Worm (Caenorhabditis elegans) whole organism, mixed stage, embryonic: ENCODE data around the gene pqn-2.

ENCODE experiments used
- ceh-39 ChIP-seq: fragments of 150-350 bp; optimal IDR thresholded peaks from 2 replicates; lab custom pipeline; 2014; ENCODE audit warnings: missing biosample characterization, missing genetic modification characterization
- nhr-76 ChIP-seq: sonication (generic microtip); optimal IDR thresholded peaks from 2 replicates; lab custom pipeline; 2017; ENCODE audit warnings: missing biosample characterization, missing genetic modification characterization
- snpc-4 ChIP-seq: fragments of 150-350 bp; optimal IDR thresholded peaks from 2 replicates; lab custom pipeline; 2014; ENCODE audit warnings: missing biosample characterization, missing genetic modification characterization
- unc-39 ChIP-seq: fragments of 150-350 bp; optimal IDR thresholded peaks from 2 replicates; lab custom pipeline; 2014; ENCODE audit warnings: missing biosample characterization, missing genetic modification characterization

- no peak for TF ChIP-seq snpc-4 (tag; lab: Kevin White, UChicago)
- TF ChIP-seq unc-39 (tag; lab: Kevin White, UChicago) = no peak
- TF ChIP-seq ceh-39 (tag; lab: Kevin White, UChicago) = no peak
- TF ChIP-seq nhr-76 (tag; lab: Kevin White, UChicago) = no peak
Observed at ce11 chrV:10357467-10357953, 24.7 kb upstream of the pqn-2 start, which contains the start of gene ceeh-2.
